Worm (Caenorhabditis elegans) whole organism, L3 larva: ENCODE data around the gene T22F3.12.

ENCODE experiments used
- ceh-82 ChIP-seq: fragments of 150-350 bp; optimal IDR thresholded peaks from 2 replicates; lab custom pipeline; 2014; ENCODE audit warnings: missing biosample characterization, missing genetic modification characterization
- ceh-9 ChIP-seq: sonication (generic microtip); optimal IDR thresholded peaks from 2 replicates; lab custom pipeline; 2018; ENCODE audit warnings: missing biosample characterization, missing genetic modification characterization
- fkh-10 ChIP-seq: sonication (generic microtip); optimal IDR thresholded peaks from 2 replicates; lab custom pipeline; 2017; ENCODE audit warnings: missing biosample characterization, missing genetic modification reagents, missing genetic modification characterization
- fos-1 ChIP-seq: fragments of 150-350 bp; optimal IDR thresholded peaks from 2 replicates; lab custom pipeline; 2014; ENCODE audit warnings: missing biosample characterization, missing genetic modification characterization
- lin-39 ChIP-seq: fragments of 150-350 bp; optimal IDR thresholded peaks from 2 replicates; lab custom pipeline; 2018; ENCODE audit warnings: missing biosample characterization, missing genetic modification reagents, missing genetic modification characterization
- nhr-28 ChIP-seq: fragments of 150-350 bp; optimal IDR thresholded peaks from 2 replicates; lab custom pipeline; 2014; ENCODE audit warnings: missing biosample characterization, missing genetic modification characterization

- TF ChIP-seq fos-1 (tag; lab: Kevin White, UChicago) (no peak), nhr-28 (tag; lab: Kevin White, UChicago) (no peak), ceh-82 (tag; lab: Kevin White, UChicago) (no peak), lin-39 (no peak), ceh-9 (tag; lab: Kevin White, UChicago) (no peak), fkh-10 (GFP tag; lab: Kevin White, UChicago) (no peak)
These were observed 13.3 kb upstream of the T22F3.12 start, which contains the start of gene T22F3.8 for ce11 chrV:3605325-3605724.
